Fruit fly (Drosophila melanogaster) whole organism, pupa: ENCODE measurements around the gene CG33985.

Experiments used
- CG10348 ChIP-seq: fragments of 200-800 bp; sonication (Bioruptor generic); IDR thresholded peaks from 2 replicates; pipeline ENCODE4 v1.3.6; 2022; ENCODE audit warnings: missing biosample characterization, missing genetic modification characterization
- CG12605 ChIP-seq: fragments of 200-800 bp; sonication (Bioruptor generic); IDR thresholded peaks from 2 replicates; pipeline ENCODE4 v1.3.6; 2022; ENCODE audit warnings: missing biosample characterization, missing genetic modification characterization
- CG13204 ChIP-seq: fragments of 200-800 bp; sonication (Bioruptor generic); optimal IDR thresholded peaks from 2 replicates; lab custom pipeline; 2018; ENCODE audit warnings: missing biosample characterization, mild to moderate bottlenecking, missing genetic modification characterization, moderate library complexity
- CG14655 ChIP-seq: fragments of 200-800 bp; sonication (Bioruptor generic); optimal IDR thresholded peaks from 3 replicates; lab custom pipeline; 2017; ENCODE audit warnings: mild to moderate bottlenecking, missing biosample characterization, missing genetic modification reagents, missing genetic modification characterization
- CG15710 ChIP-seq: fragments of 200-800 bp; sonication (Bioruptor generic); optimal IDR thresholded peaks from 2 replicates; lab custom pipeline; 2018; ENCODE audit warnings: missing biosample characterization, mild to moderate bottlenecking, missing genetic modification characterization, moderate library complexity
- CG17806 ChIP-seq: fragments of 200-800 bp; sonication (Bioruptor generic); optimal IDR thresholded peaks from 2 replicates; lab custom pipeline; 2018; ENCODE audit warnings: missing biosample characterization, mild to moderate bottlenecking, missing genetic modification characterization, moderate library complexity
- CG32121 ChIP-seq: fragments of 200-800 bp; sonication (Bioruptor generic); IDR thresholded peaks from 2 replicates; pipeline ENCODE4 v1.3.6; 2022; ENCODE audit warnings: missing biosample characterization, missing genetic modification characterization
- CG34367 ChIP-seq: fragments of 200-800 bp; sonication (Bioruptor generic); optimal IDR thresholded peaks from 2 replicates; lab custom pipeline; 2018; ENCODE audit warnings: missing biosample characterization, mild to moderate bottlenecking, missing genetic modification characterization
- CG4496 ChIP-seq: fragments of 200-800 bp; sonication (Bioruptor generic); IDR thresholded peaks from 3 replicates; pipeline ENCODE4 v1.3.6; 2022; ENCODE audit warnings: missing biosample characterization, missing genetic modification characterization
- CG8159 ChIP-seq: fragments of 200-800 bp; sonication (Bioruptor generic); optimal IDR thresholded peaks from 3 replicates; lab custom pipeline; 2018; ENCODE audit warnings: missing biosample characterization, mild to moderate bottlenecking, missing genetic modification characterization, moderate library complexity
- CG8301 ChIP-seq: fragments of 200-800 bp; sonication (Bioruptor generic); optimal IDR thresholded peaks from 2 replicates; lab custom pipeline; 2018; ENCODE audit warnings: missing biosample characterization, mild to moderate bottlenecking, missing genetic modification characterization
- CG9948 ChIP-seq: fragments of 200-800 bp; sonication (Bioruptor generic); optimal IDR thresholded peaks from 2 replicates; lab custom pipeline; 2018; ENCODE audit warnings: missing biosample characterization, mild to moderate bottlenecking, missing genetic modification characterization, moderate library complexity
- D1 ChIP-seq: fragments of 200-800 bp; sonication (Bioruptor generic); optimal IDR thresholded peaks from 2 replicates; lab custom pipeline; 2018; ENCODE audit warnings: missing biosample characterization, mild to moderate bottlenecking, missing genetic modification characterization, moderate library complexity
- EcR ChIP-seq: fragments of 200-800 bp; sonication (Bioruptor generic); optimal IDR thresholded peaks from 3 replicates; lab custom pipeline; 2019; ENCODE audit warnings: missing biosample characterization, missing genetic modification characterization, mild to moderate bottlenecking, moderate library complexity, missing genetic modification reagents
- Ets98B ChIP-seq: fragments of 200-800 bp; sonication (Bioruptor generic); IDR thresholded peaks from 2 replicates; pipeline ENCODE4 v1.3.6; 2022; ENCODE audit warnings: missing biosample characterization, missing genetic modification characterization
- Pif1A ChIP-seq: fragments of 200-800 bp; sonication (Bioruptor generic); optimal IDR thresholded peaks from 3 replicates; lab custom pipeline; 2016; ENCODE audit warnings: missing biosample characterization, missing genetic modification characterization
- Pif1B ChIP-seq: fragments of 200-800 bp; sonication (Bioruptor generic); optimal IDR thresholded peaks from 3 replicates; lab custom pipeline; 2016; ENCODE audit warnings: missing biosample characterization, missing genetic modification characterization
- Snoo ChIP-seq: fragments of 200-800 bp; sonication (Bioruptor generic); optimal IDR thresholded peaks from 3 replicates; lab custom pipeline; 2017; ENCODE audit warnings: missing biosample characterization, mild to moderate bottlenecking, missing genetic modification characterization, inconsistent platforms
- fd96Ca ChIP-seq: fragments of 200-800 bp; sonication (Bioruptor generic); IDR thresholded peaks from 3 replicates; pipeline ENCODE4 v1.3.6; 2022; ENCODE audit warnings: missing biosample characterization, missing genetic modification characterization
- gl ChIP-seq: fragments of 200-800 bp; sonication (Bioruptor generic); optimal IDR thresholded peaks from 2 replicates; lab custom pipeline; 2018; ENCODE audit warnings: missing biosample characterization, mild to moderate bottlenecking, missing genetic modification characterization
- rn ChIP-seq: fragments of 200-800 bp; sonication (Bioruptor generic); IDR thresholded peaks from 2 replicates; pipeline ENCODE4 v1.3.6; 2022; ENCODE audit warnings: missing biosample characterization, missing genetic modification characterization

The CG33985 gene

dm6 chr3L:15511688-15512250, 14.8 kb downstream of the CG33985 start:
- TF ChIP-seq Pif1A (GFP tag; lab: Kevin White, UChicago) (no peak), EcR (peak; percentile 68), CG8159 (tag; lab: Kevin White, UChicago) (no peak), Pif1B (peak; percentile 32), CG15710 (tag; lab: Kevin White, UChicago) (peak; percentile 2)

- TF ChIP-seq gl (tag; lab: Kevin White, UChicago) (peak; percentile 18), Pif1A (GFP tag; lab: Kevin White, UChicago) (peak; percentile 9), CG4496 (GFP tag; lab: Robert Waterston, UW) (no peak), Pif1B (peak; percentile 15), EcR (peak; percentile 1), Ets98B (GFP tag; lab: Robert Waterston, UW) (no peak), CG12605 (peak; percentile 30; the same call in 1 of the 2 replicates)
Measured at dm6 chr3L:15510787-15511186, 15.8 kb downstream of the CG33985 start, which contains the start of gene MsrA. Gene MsrA (plus strand): TSS chr3L:15511052.

dm6 chr3L:15509398-15509797, 17.2 kb downstream of the CG33985 start, which contains the start of the genes gdl and gdl-ORF39:
Gene gdl (plus strand): TSS chr3L:15509445.
Gene gdl-ORF39 (plus strand): TSS chr3L:15509445.
- TF ChIP-seq CG32121: no peak
- no peak for TF ChIP-seq CG12605
- TF ChIP-seq fd96Ca (GFP tag; lab: Robert Waterston, UW): no peak
- no peak for TF ChIP-seq gl (tag; lab: Kevin White, UChicago)
- no peak for TF ChIP-seq CG34367 (tag; lab: Kevin White, UChicago)
- no peak for TF ChIP-seq CG13204 (GFP tag; lab: Kevin White, UChicago)
- no peak for TF ChIP-seq CG4496 (GFP tag; lab: Robert Waterston, UW)
- TF ChIP-seq CG8159 (tag; lab: Kevin White, UChicago): no peak
- TF ChIP-seq CG10348: no peak

dm6 chr3L:15508750-15509149, 17.9 kb downstream of the CG33985 start, which contains the start of gene Z600:
Gene Z600 (plus strand): TSS chr3L:15509061.
- TF ChIP-seq CG10348 (no peak), Ets98B (GFP tag; lab: Robert Waterston, UW) (no peak), gl (tag; lab: Kevin White, UChicago) (no peak), Pif1B (no peak), Snoo (tag; lab: Kevin White, UChicago) (no peak), CG15710 (tag; lab: Kevin White, UChicago) (no peak), CG9948 (tag; lab: Kevin White, UChicago) (no peak), CG4496 (GFP tag; lab: Robert Waterston, UW) (no peak), CG13204 (GFP tag; lab: Kevin White, UChicago) (no peak), D1 (tag; lab: Kevin White, UChicago) (no peak)

- TF ChIP-seq Pif1A (GFP tag; lab: Kevin White, UChicago): peak; percentile 99
- peak; percentile 97 for TF ChIP-seq CG14655 (GFP tag; lab: Kevin White, UChicago)
- peak; percentile 92 for TF ChIP-seq EcR
- TF ChIP-seq CG34367 (tag; lab: Kevin White, UChicago): peak; percentile 98
- TF ChIP-seq CG13204 (GFP tag; lab: Kevin White, UChicago): peak; percentile 95
- TF ChIP-seq gl (tag; lab: Kevin White, UChicago): peak; percentile 98
- peak; percentile 98 for TF ChIP-seq CG15710 (tag; lab: Kevin White, UChicago)
- peak; percentile 98 for TF ChIP-seq CG4496 (GFP tag; lab: Robert Waterston, UW)
- TF ChIP-seq CG17806 (tag; lab: Kevin White, UChicago): peak; percentile 98
- TF ChIP-seq rn (GFP tag; lab: Robert Waterston, UW): no peak; the same call in 1 of the 2 replicates
- TF ChIP-seq CG12605: peak; percentile 97
- peak; percentile 98 for TF ChIP-seq CG8159 (tag; lab: Kevin White, UChicago)
- no peak for TF ChIP-seq CG10348
- peak; percentile 98 for TF ChIP-seq CG8301 (tag; lab: Kevin White, UChicago)
- peak; percentile 99 for TF ChIP-seq Pif1B
- peak; percentile 96 for TF ChIP-seq CG9948 (tag; lab: Kevin White, UChicago)
- peak; percentile 97 for TF ChIP-seq CG32121
- TF ChIP-seq D1 (tag; lab: Kevin White, UChicago): peak; percentile 97
- TF ChIP-seq Snoo (tag; lab: Kevin White, UChicago): peak; percentile 99
- no peak; the same call in 2 of the 3 replicates for TF ChIP-seq fd96Ca (GFP tag; lab: Robert Waterston, UW)
- TF ChIP-seq Ets98B (GFP tag; lab: Robert Waterston, UW): peak; percentile 98
Measured at dm6 chr3L:15508233-15508632, 18.4 kb downstream of the CG33985 start, which contains the start of gene CG7841. Gene CG7841 (minus strand): TSS chr3L:15508252.

dm6 chr3L:15507148-15507896, 19.3 kb downstream of the CG33985 start:
- TF ChIP-seq CG14655 (GFP tag; lab: Kevin White, UChicago) (no peak), CG4496 (GFP tag; lab: Robert Waterston, UW) (no peak), CG32121 (0 out of 2 replicates have a peak, but pooled peaks have one; percentile 28), fd96Ca (GFP tag; lab: Robert Waterston, UW) (no peak), CG8301 (tag; lab: Kevin White, UChicago) (no peak), EcR (peak; percentile 66), CG9948 (tag; lab: Kevin White, UChicago) (no peak)
